Fruit fly (Drosophila melanogaster) whole organism, adult: Measurements from ENCODE around the gene mirr.

Source experiments
- CG11617 ChIP-seq: fragments of 200-800 bp; sonication (Bioruptor generic); optimal IDR thresholded peaks from 2 replicates; lab custom pipeline; 2017; ENCODE audit warnings: mild to moderate bottlenecking, missing biosample characterization, missing genetic modification reagents, missing genetic modification characterization
- CG12768 ChIP-seq: fragments of 200-800 bp; sonication (Bioruptor generic); optimal IDR thresholded peaks from 2 replicates; lab custom pipeline; 2017; ENCODE audit warnings: missing biosample characterization, missing genetic modification characterization, mild to moderate bottlenecking, moderate library complexity, missing genetic modification reagents
- CG14711 ChIP-seq: fragments of 200-800 bp; sonication (Bioruptor generic); optimal IDR thresholded peaks from 2 replicates; lab custom pipeline; 2018; ENCODE audit warnings: missing biosample characterization, mild to moderate bottlenecking, missing genetic modification characterization, moderate library complexity
- CG1620 ChIP-seq: fragments of 200-800 bp; sonication (Bioruptor generic); optimal IDR thresholded peaks from 2 replicates; lab custom pipeline; 2016; ENCODE audit warnings: missing biosample characterization, missing genetic modification characterization
- CG33017 ChIP-seq: fragments of 200-800 bp; sonication (Bioruptor generic); optimal IDR thresholded peaks from 2 replicates; lab custom pipeline; 2018; ENCODE audit warnings: missing biosample characterization, mild to moderate bottlenecking, missing genetic modification characterization, moderate library complexity
- CG5204 ChIP-seq: fragments of 200-800 bp; sonication (Bioruptor generic); optimal IDR thresholded peaks from 2 replicates; lab custom pipeline; 2016; ENCODE audit warnings: missing biosample characterization, missing genetic modification characterization
- CG7045 ChIP-seq: fragments of 200-800 bp; sonication (Bioruptor generic); optimal IDR thresholded peaks from 2 replicates; lab custom pipeline; 2017; ENCODE audit warnings: missing biosample characterization, mild to moderate bottlenecking, missing genetic modification characterization
- CG7101 ChIP-seq: fragments of 200-800 bp; sonication (Bioruptor generic); optimal IDR thresholded peaks from 2 replicates; lab custom pipeline; 2018; ENCODE audit warnings: missing biosample characterization, mild to moderate bottlenecking, missing genetic modification characterization, moderate library complexity
- Clk ChIP-seq: fragments of 200-800 bp; sonication (Bioruptor generic); optimal IDR thresholded peaks from 2 replicates; lab custom pipeline; 2017; ENCODE audit warnings: missing biosample characterization, missing genetic modification characterization
- Crg-1 ChIP-seq: fragments of 200-800 bp; sonication (Bioruptor generic); optimal IDR thresholded peaks from 2 replicates; lab custom pipeline; 2016; ENCODE audit warnings: missing biosample characterization, missing genetic modification characterization
- Hr96 ChIP-seq: fragments of 200-800 bp; sonication (Bioruptor generic); optimal IDR thresholded peaks from 2 replicates; lab custom pipeline; 2016; ENCODE audit warnings: missing biosample characterization, missing genetic modification characterization
- Mnt ChIP-seq: fragments of 200-800 bp; sonication (Bioruptor generic); optimal IDR thresholded peaks from 2 replicates; lab custom pipeline; 2016; ENCODE audit warnings: missing biosample characterization, mild to moderate bottlenecking, missing genetic modification characterization
- bab1 ChIP-seq: fragments of 200-800 bp; sonication (Bioruptor generic); optimal IDR thresholded peaks from 3 replicates; lab custom pipeline; 2019; ENCODE audit warnings: missing biosample characterization, mild to moderate bottlenecking, missing genetic modification characterization, moderate library complexity
- cic ChIP-seq: fragments of 200-800 bp; sonication (Bioruptor generic); optimal IDR thresholded peaks from 2 replicates; lab custom pipeline; 2017; ENCODE audit warnings: missing biosample characterization, mild to moderate bottlenecking, missing genetic modification characterization, moderate library complexity
- cnc ChIP-seq, 2 experiments: fragments of >200 bp; optimal IDR thresholded peaks; 2 replicates each; lab custom pipeline; 2017
- kay ChIP-seq: fragments of 200-800 bp; sonication (Bioruptor generic); peaks from one replicate; lab custom pipeline; 2016; ENCODE audit warnings: missing biosample characterization, missing genetic modification characterization, borderline replicate concordance
- ovo ChIP-seq: fragments of 200-800 bp; sonication (Bioruptor generic); optimal IDR thresholded peaks from 2 replicates; lab custom pipeline; 2016; ENCODE audit warnings: missing biosample characterization, missing genetic modification characterization
- pad ChIP-seq: fragments of 200-800 bp; sonication (Bioruptor generic); optimal IDR thresholded peaks from 3 replicates; lab custom pipeline; 2017; ENCODE audit warnings: missing biosample characterization, missing genetic modification characterization, mild to moderate bottlenecking, moderate library complexity, missing genetic modification reagents
- tj ChIP-seq: fragments of 200-800 bp; sonication (Bioruptor generic); optimal IDR thresholded peaks from 3 replicates; lab custom pipeline; 2017; ENCODE audit warnings: missing biosample characterization, mild to moderate bottlenecking, missing genetic modification characterization, moderate library complexity
- toe ChIP-seq: fragments of 200-800 bp; sonication (Bioruptor generic); optimal IDR thresholded peaks from 2 replicates; lab custom pipeline; 2016; ENCODE audit warnings: missing biosample characterization, missing genetic modification characterization

Gene mirr

dm6 chr3L:12688723-12689122 is 4.7 kb upstream of the mirr start:
- TF ChIP-seq CG12768 (GFP tag; lab: Kevin White, UChicago) (no peak), Clk (GFP tag; lab: Kevin White, UChicago) (no peak), CG1620 (GFP tag; lab: Kevin White, UChicago) (no peak), toe (no peak), CG7101 (tag; lab: Kevin White, UChicago) (no peak), bab1 (GFP tag; lab: Kevin White, UChicago) (no peak), pad (GFP tag; lab: Kevin White, UChicago) (no peak)

- TF ChIP-seq cic (GFP tag; lab: Kevin White, UChicago) (no peak), toe (no peak), Mnt (GFP tag; lab: Kevin White, UChicago) (no peak), Clk (GFP tag; lab: Kevin White, UChicago) (no peak), cnc (optimal IDR thresholded peaks at IDR 0.05; lab: Kevin White, UChicago) (no peak), bab1 (GFP tag; lab: Kevin White, UChicago) (no peak), CG7101 (tag; lab: Kevin White, UChicago) (no peak), Hr96 (GFP tag; lab: Kevin White, UChicago) (no peak), tj (GFP tag; lab: Kevin White, UChicago) (no peak), CG1620 (GFP tag; lab: Kevin White, UChicago) (no peak), pad (GFP tag; lab: Kevin White, UChicago) (no peak), Crg-1 (GFP tag; lab: Kevin White, UChicago) (no peak), CG5204 (GFP tag; lab: Kevin White, UChicago) (no peak), CG11617 (GFP tag; lab: Kevin White, UChicago) (no peak)
Observed at dm6 chr3L:12690337-12691171, 2.9 kb upstream of the mirr start.

dm6 chr3L:12692561-12692880 is 918 bp upstream of the mirr start:
- TF ChIP-seq bab1 (GFP tag; lab: Kevin White, UChicago) (no peak), CG11617 (GFP tag; lab: Kevin White, UChicago) (no peak), CG12768 (GFP tag; lab: Kevin White, UChicago) (no peak), Clk (GFP tag; lab: Kevin White, UChicago) (no peak), CG14711 (no peak), ovo (GFP tag; lab: Kevin White, UChicago) (no peak), Crg-1 (GFP tag; lab: Kevin White, UChicago) (no peak), pad (GFP tag; lab: Kevin White, UChicago) (no peak), Hr96 (GFP tag; lab: Kevin White, UChicago) (no peak), CG1620 (GFP tag; lab: Kevin White, UChicago) (no peak), CG7101 (tag; lab: Kevin White, UChicago) (no peak), CG33017 (no peak), cic (GFP tag; lab: Kevin White, UChicago) (no peak), Mnt (GFP tag; lab: Kevin White, UChicago) (no peak), tj (GFP tag; lab: Kevin White, UChicago) (no peak), CG7045 (GFP tag; lab: Kevin White, UChicago) (no peak), CG5204 (GFP tag; lab: Kevin White, UChicago) (no peak), toe (no peak)

- TF ChIP-seq kay (GFP tag; lab: Kevin White, UChicago), result no peak
- no peak for TF ChIP-seq CG1620 (GFP tag; lab: Kevin White, UChicago)
- TF ChIP-seq Hr96 (GFP tag; lab: Kevin White, UChicago), result no peak
- no peak for TF ChIP-seq tj (GFP tag; lab: Kevin White, UChicago)
- TF ChIP-seq cnc (optimal IDR thresholded peaks at IDR 0.05; lab: Kevin White, UChicago), result no peak
- no peak for TF ChIP-seq CG7101 (tag; lab: Kevin White, UChicago)
- no peak for TF ChIP-seq toe
- TF ChIP-seq Clk (GFP tag; lab: Kevin White, UChicago), result no peak
- no peak for TF ChIP-seq Mnt (GFP tag; lab: Kevin White, UChicago)
- no peak for TF ChIP-seq pad (GFP tag; lab: Kevin White, UChicago)
- no peak for TF ChIP-seq CG14711
- TF ChIP-seq bab1 (GFP tag; lab: Kevin White, UChicago), result no peak
- no peak for TF ChIP-seq CG11617 (GFP tag; lab: Kevin White, UChicago)
- TF ChIP-seq CG33017, result no peak
- no peak for TF ChIP-seq CG7045 (GFP tag; lab: Kevin White, UChicago)
- no peak for TF ChIP-seq ovo (GFP tag; lab: Kevin White, UChicago)
- no peak for TF ChIP-seq CG12768 (GFP tag; lab: Kevin White, UChicago)
- TF ChIP-seq CG5204 (GFP tag; lab: Kevin White, UChicago), result no peak
Observed at dm6 chr3L:12694539-12695525, 1.4 kb downstream of the mirr start.

dm6 chr3L:12695695-12696094 is 2.3 kb downstream of the mirr start:
- TF ChIP-seq CG12768 (GFP tag; lab: Kevin White, UChicago), result no peak
- TF ChIP-seq CG7101 (tag; lab: Kevin White, UChicago), result no peak
- TF ChIP-seq CG1620 (GFP tag; lab: Kevin White, UChicago), result no peak
- no peak for TF ChIP-seq tj (GFP tag; lab: Kevin White, UChicago)
- TF ChIP-seq Crg-1 (GFP tag; lab: Kevin White, UChicago), result no peak
- no peak for TF ChIP-seq CG14711
- TF ChIP-seq CG11617 (GFP tag; lab: Kevin White, UChicago), result no peak
- TF ChIP-seq CG5204 (GFP tag; lab: Kevin White, UChicago), result no peak
- no peak for TF ChIP-seq cic (GFP tag; lab: Kevin White, UChicago)
- no peak for TF ChIP-seq CG33017
- TF ChIP-seq kay (GFP tag; lab: Kevin White, UChicago), result no peak
- TF ChIP-seq Clk (GFP tag; lab: Kevin White, UChicago), result no peak
